Worm (Caenorhabditis elegans): ENCODE measurements around the gene F11G11.4.

- TF ChIP-seq T22C8.4 (GFP tag; IDR thresholded peaks at IDR 0.05), result no peak
- TF ChIP-seq ztf-29 (GFP tag; IDR thresholded peaks at IDR 0.05), result no peak
- TF ChIP-seq klf-2 (GFP tag; conservative IDR thresholded peaks at IDR 0.05), result no peak
Observed at ce11 chrII:4879629-4880028, 19.2 kb downstream of the F11G11.4 start, which contains the start of gene gst-6.
